Fruit fly (Drosophila melanogaster): ENCODE measurements around the gene Tim17a2.

- TF ChIP-seq CG8478 (optimal IDR thresholded peaks at IDR 0.05), result no peak
- TF ChIP-seq CTCF (optimal IDR thresholded peaks at IDR 0.05), result no peak
Measured at dm6 chr3R:5263311-5264250, 1.1 kb upstream of the Tim17a2 start.

Data from S2 (cell line).